Worm (Caenorhabditis elegans) whole organism, dauer: Measurements from ENCODE around the gene K02D10.3.

Source experiments
- unc-62 ChIP-seq: sonication (generic microtip); optimal IDR thresholded peaks from 2 replicates; lab custom pipeline; 2017; ENCODE audit warnings: missing biosample characterization, missing genetic modification reagents, missing genetic modification characterization

K02D10.3 gene

DNA sequence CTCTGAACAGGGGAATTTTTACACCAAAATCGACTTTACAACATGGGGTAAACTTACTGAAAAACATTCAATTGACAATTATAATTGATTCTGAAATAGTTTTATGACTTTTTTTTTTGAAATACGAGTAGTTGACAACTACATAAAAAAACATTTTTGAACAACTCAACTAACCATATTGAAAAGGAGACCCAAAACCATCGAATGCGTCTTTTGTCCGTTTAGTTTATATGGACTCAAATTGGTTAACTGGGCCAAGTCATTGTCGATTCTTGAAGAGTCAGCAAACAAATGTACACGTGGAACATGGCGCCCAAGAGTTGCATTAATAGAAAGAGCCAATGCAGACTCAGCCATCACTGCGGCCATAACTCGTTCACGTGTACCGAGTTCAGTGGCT lies 5.3 kb downstream of the K02D10.3 start:
- no peak for TF ChIP-seq unc-62 (GFP tag; lab: Kevin White, UChicago)

DNA sequence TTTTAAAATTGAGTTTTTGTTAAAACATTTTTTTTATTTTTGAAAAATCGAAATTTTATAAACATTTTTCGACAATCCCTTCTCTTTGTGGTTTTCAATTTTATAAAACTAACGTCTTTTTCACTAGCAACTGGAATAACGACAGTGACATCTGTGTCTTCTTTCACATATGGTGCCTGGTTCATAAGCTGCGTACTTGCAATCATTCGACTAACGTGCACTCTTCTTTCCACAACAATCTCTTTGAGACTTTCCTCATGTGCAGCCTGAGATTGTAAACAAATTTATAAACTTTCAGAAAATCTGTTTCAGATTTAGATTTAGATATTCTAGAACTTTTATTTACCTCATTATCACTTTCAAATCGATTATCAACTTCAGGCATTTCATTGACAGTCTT lies 6.7 kb downstream of the K02D10.3 start:
- no peak for TF ChIP-seq unc-62 (GFP tag; lab: Kevin White, UChicago)

DNA sequence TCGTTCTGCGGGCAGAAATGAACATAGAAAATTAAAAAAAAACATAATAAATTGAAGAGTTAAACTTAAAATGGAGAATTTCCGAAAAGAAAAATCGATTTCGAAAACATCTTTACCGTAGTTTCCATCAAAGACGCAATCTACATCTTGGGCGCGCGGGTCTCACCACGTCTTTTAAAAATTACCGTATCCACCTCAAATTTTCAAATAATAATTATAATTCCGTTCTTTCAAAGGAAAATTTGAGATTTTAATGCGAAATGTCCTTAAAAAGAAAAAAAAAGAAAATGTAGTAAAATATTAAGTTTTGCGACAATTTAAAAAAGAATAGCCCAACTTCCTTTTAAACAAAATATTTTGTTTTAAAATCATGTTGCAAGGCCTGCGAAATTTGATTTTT lies 8.6 kb downstream of the K02D10.3 start:
- no peak for TF ChIP-seq unc-62 (GFP tag; lab: Kevin White, UChicago)

DNA sequence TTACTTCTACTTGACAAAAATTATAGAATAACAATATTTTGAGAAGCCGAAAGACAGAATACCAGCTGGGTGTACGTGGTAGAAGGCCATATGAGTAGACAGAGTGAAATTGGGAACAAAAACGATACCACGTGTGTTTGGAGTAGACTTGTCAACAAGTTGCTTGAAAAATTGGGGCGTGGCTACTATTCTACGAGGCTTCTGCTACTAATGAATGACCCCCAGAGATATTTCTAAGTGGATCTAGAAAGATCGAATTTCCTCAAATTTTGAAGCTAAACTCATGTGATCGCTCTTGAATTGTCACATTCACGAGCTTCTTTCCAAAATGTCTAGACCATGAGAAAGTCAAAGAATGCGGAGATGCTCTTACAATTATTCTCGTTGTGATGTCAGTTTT lies 9.7 kb downstream of the K02D10.3 start:
- no peak for TF ChIP-seq unc-62 (GFP tag; lab: Kevin White, UChicago)

DNA sequence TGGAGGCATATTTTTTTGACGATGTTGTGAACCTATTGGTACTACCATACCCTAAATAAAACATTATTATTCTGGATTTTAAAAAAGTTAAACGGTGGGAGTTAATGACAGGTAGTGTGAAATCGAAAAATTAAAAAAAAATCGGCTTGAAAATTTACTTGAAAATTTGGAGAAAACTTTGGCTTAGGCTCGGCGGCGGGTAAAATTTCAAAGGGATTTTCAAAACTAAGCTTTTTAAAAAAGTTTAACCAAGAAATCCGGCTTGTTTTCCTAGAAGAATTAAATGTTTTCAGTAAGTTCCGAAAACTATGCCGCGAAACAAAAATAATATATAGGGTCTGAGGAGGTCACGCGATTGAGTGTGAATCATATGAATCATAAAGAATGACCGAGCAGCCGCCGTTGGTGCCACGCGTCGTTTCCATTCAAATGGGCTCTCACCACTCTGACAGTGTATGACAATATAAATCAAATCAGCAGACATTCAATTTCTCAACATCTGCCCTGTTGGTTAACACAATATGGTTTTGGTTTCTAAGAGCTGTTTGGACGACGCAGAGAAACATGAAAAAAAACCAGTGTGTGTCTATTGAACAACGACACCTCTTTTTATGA lies 10.6 kb downstream of the K02D10.3 start, which contains the start of gene aak-1:
TSS of gene aak-1 (minus strand) at position 51 of the 615 bp plus-strand sequence.
- TF ChIP-seq unc-62 (GFP tag; lab: Kevin White, UChicago), result no peak

DNA sequence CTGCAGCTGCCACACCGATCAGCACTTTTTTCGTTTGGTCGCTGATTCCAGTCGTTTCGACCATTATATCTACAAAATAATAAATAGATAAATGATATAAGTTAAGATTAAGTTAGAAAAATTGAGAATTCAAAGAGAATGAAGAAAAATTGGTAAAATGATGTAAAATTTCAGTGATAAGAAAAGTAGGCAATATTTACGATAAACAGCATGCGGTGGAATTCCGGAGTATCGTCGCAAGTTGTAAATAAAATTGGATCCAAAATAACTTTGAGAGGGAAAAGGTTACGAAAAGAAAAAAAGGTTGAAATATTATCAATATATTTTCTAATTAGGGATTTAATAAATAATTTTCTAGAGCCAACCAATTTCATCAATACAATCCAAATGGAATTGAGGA lies 17.1 kb downstream of the K02D10.3 start, which contains the start of gene tomm-70:
TSS of gene tomm-70 (minus strand) at position 69 of the 400 bp plus-strand sequence.
- no peak for TF ChIP-seq unc-62 (GFP tag; lab: Kevin White, UChicago)

DNA sequence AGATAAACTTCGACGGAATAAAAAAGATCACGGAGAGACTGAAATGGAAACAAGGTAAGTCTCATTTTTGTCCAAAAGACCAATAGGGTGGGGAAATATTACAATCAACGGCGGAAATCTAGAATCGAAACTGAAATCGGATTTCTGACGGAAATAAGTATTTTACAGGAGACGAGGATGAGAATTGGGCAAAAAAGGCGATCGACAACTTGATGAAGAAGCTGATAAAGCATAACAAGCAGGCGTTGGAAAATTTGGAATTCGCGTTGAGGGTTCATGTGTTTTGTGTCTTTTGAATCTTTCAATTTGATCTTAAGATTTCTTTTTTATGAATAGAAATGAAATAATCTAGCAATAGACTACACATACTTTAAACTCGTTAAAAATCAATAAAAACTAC lies 21.1 kb downstream of the K02D10.3 start, which contains the start of gene ugtp-1:
TSS of gene ugtp-1 (minus strand) at position 101 of the 400 bp plus-strand sequence.
- TF ChIP-seq unc-62 (GFP tag; lab: Kevin White, UChicago), result no peak

DNA sequence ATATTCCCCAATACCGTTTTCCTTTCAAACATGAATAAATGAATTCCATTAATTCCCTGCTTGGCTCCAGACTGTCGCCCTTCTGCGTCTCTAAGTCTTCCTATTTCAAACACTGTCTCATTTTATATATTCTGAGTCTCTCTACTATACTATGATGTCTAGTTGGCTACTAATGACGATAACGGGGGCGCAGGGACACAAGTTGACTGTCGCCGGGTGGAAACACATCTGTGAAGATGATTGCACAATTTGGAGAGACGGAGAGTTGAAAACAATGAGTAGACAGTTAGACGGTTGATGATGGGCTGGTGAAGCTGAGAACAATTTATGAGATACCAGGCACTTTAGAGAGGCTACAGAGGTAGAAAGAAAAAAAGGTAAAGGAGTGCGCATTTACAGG lies 22.3 kb downstream of the K02D10.3 start, which contains the start of gene sma-2:
TSS of gene sma-2 (plus strand) at position 194 of the 400 bp plus-strand sequence.
- TF ChIP-seq unc-62 (GFP tag; lab: Kevin White, UChicago), result no peak

DNA sequence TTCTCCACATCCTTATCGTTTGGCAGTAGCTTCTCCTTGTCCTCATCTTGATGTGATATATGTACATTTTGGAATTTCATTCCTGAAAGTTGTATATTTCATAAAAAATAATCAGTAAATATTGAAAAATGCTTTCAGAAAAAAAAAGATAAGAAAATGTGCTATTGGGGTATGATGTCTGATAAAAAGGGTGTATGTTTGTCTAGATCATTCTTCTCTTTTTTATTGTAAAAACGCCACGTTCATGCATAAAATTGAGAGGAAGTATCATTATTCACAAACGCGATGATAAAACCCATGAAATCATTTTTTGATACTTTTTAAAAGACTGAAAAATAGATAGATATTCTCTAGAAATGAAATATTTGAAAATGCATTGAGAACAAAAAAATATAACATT lies 23.1 kb downstream of the K02D10.3 start:
- TF ChIP-seq unc-62 (GFP tag; lab: Kevin White, UChicago), result no peak

DNA sequence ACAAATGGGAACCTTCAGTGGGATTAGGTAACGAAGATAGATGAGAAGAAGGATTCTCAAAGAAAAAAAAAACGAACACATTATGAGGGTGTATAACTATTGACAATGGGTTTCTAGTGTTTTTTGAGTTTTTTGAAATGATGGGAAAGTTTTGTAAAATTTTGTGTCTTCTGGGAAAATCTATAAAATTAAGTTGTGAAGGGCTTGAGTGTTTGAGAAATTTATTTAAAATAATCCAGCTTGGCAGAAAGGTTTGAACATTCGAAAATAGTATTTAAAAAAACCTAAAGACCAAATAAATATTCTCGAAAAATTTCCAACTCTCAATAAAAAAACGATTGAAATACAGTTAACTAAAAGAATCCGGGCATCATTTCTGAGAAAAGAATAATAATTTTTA lies 26.5 kb downstream of the K02D10.3 start:
- no peak for TF ChIP-seq unc-62 (GFP tag; lab: Kevin White, UChicago)

DNA sequence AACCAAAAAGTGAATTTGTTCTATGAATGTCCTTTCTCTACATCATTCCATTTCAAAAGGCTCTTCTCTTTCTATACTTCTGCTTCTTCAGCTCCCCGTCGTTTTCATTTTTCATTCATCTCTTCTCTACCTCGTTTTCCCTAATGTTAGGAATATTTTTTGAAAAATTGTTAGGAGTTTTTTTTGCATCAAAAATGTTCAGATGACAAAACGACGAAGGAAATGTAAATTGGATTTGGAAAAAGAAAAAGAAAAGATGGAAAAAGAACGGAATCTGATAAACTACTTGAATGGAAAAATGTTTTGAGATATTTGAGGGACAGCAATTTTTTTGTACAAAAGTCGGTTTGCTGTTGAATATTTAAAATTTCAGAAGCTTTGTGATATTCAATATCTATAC lies 27.0 kb downstream of the K02D10.3 start:
- TF ChIP-seq unc-62 (GFP tag; lab: Kevin White, UChicago), result no peak

DNA sequence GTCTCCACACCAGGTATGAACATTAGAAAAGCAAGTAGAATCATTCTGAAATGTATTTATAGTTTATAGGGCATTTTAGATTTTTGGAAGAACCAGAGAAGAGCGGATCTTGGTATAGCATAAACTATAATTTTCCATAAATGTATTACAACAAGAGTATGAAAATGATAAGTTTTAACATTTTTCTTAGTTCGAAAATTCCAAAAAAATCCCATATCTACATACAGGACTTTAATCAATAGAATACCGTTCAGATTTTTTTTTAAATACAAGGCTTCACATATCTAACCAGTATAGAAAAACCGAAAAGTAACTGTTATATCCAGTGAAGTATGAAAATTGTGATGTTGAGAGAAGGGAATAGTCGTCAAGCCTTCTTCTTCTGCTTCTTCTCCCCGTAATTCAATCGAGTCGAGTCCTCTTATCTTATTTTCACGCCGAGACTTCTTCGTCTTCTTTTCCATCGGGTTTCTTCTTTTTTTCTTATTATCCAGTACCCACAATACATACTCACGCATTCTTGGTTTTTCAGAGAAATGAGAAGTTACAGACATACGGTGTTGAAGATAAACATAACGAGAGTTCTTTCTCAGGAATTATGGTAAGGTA lies 27.9 kb downstream of the K02D10.3 start, which contains the start of gene ZK370.6:
TSS of gene ZK370.6 (minus strand) at position 51 of the 609 bp plus-strand sequence.
- TF ChIP-seq unc-62 (GFP tag; lab: Kevin White, UChicago), result no peak

DNA sequence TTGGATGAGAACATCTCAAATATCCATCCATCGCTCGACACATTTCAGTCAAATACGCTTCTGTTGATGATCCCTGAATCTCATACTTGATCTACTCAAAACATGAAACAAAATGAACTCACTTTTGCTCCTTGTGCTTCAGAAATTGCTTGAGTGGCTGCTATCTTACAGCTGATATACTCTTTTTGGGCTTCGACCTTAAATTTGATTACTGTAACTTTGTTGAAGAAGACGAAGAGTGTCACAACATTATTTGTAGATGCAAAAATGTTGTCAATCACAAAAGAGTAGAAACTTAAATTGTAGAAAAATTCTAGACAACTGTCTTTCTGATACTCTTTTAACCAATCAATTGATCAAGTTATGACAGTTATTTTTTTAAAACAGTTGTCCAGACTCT lies 29.2 kb downstream of the K02D10.3 start:
- TF ChIP-seq unc-62 (GFP tag; lab: Kevin White, UChicago), result no peak

DNA sequence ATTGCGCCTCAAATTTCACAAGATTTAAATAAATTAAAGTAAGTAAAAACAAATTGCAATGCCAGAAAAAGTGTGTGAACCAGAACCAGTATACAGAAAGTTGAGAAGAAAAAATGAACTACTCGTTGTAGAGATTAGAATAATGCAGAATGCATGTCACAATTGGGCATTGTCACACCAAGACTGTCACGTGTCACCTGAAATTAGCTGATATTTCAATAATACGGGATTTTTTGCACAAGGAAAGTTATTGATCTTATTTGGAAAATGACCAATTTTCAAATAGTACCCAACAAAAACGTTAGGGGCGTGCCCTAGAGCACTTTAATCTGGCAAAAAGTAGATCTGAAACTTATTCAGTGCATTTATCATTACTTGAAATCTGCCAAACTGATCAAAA lies 29.8 kb downstream of the K02D10.3 start:
- no peak for TF ChIP-seq unc-62 (GFP tag; lab: Kevin White, UChicago)

DNA sequence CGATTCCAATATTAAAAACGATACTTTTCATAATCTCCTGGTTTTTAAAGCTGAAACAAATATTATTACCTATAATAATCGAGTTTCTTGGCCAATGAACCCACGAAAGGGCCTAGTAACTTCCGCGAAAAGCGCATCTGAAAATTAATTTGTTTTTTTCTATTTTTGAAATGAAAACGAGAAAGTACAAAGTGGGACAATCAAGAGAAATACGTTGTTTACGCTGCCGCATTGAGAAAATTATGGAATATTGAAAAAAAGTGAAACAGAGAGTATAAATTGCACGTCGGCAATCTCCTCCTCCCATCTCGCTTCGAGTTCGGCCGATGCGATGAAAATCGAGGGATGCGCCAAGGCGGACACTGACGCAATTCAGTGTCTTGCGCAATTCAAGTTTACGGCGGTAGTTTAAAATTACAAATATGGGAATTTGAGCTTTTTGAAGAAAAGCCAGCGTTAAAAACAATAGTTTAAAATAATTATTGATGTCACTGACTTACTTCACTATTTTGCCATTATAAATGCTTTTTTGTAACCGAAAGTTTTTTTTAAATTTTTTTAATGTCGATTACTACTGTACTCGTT lies 30.4 kb downstream of the K02D10.3 start, which contains the start of gene pdhk-2:
TSS of gene pdhk-2 (minus strand) at position 137 of the 585 bp plus-strand sequence.
- TF ChIP-seq unc-62 (GFP tag; lab: Kevin White, UChicago), result no peak

DNA sequence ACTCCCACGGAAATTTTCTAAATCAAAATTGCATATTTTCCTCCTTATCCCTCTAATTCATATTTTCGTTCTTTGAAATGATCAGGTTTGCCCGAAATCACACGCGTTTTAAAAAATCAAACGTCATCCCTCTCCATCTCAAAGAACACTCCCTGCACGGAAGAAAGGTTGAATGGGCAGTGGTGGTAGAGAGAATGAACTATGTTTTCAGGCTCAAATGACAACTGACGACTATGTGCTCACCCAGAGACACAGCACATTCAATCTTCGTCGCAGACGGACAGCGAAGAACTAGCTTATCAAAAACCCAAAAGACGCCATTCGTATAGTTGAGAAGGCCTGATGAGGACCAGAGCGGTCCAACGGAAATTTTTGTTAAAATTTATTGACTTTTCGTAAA lies 32.0 kb downstream of the K02D10.3 start:
- no peak for TF ChIP-seq unc-62 (GFP tag; lab: Kevin White, UChicago)
